Worm (Caenorhabditis elegans) whole organism, L1 larva: ENCODE results near the gene K09E4.1.

Source experiments
- ceh-88 ChIP-seq: fragments of 200-800 bp; sonication (Bioruptor generic); IDR thresholded peaks from 2 replicates; pipeline ENCODE4 v1.3.6; 2022; ENCODE audit warnings: missing genetic modification characterization, missing compliant biosample characterization
- efl-1 ChIP-seq, 4 experiments: fragments of 150-350 bp; optimal IDR thresholded peaks in 3 of 4; peaks in 1 of 4; 1 replicate in 1 of 4; 2 replicates in 3 of 4; lab custom pipeline; 2014; ENCODE audit warnings: missing biosample characterization in 2 of 4, missing genetic modification characterization in 2 of 4, missing genetic modification reagents in 2 of 4
- egl-13 ChIP-seq: sonication (generic microtip); optimal IDR thresholded peaks from 2 replicates; lab custom pipeline; 2016; ENCODE audit warnings: missing genotype, missing genetic modification reagents, missing genetic modification characterization, missing compliant biosample characterization
- lin-13 ChIP-seq: fragments of 150-350 bp; optimal IDR thresholded peaks from 2 replicates; lab custom pipeline; 2014; ENCODE audit warnings: missing biosample characterization, missing genetic modification reagents, missing genetic modification characterization
- nhr-237 ChIP-seq: fragments of 150-350 bp; optimal IDR thresholded peaks from 2 replicates; lab custom pipeline; 2014; ENCODE audit warnings: missing biosample characterization, missing genetic modification characterization
- snpc-4 ChIP-seq: fragments of 150-350 bp; optimal IDR thresholded peaks from 2 replicates; lab custom pipeline; 2014; ENCODE audit warnings: missing biosample characterization, missing genetic modification characterization

DNA sequence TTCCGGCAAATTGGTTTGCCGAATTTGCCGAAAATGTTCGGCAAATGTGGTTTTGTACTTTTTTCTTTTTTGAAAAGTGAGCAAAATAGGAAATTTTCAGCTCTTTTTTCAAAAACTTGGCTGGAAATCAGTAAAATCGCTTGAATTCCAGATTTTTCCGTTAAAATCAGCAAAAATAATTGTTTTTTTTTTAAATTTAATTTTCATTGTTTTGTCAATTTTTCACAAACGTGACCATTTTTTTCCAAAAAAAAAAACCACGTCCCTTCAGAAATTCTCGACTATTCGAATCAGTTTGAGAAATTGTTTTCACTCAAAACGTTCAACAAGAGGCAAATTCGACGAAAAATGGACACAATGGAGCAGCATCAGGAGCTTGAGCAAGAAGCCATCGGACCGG, at the start of gene K09E4.1:
- TF ChIP-seq ceh-88 (GFP tag; lab: Robert Waterston, UW) = no peak
- TF ChIP-seq egl-13 (tag; lab: Kevin White, UChicago) = no peak
- no peak for TF ChIP-seq snpc-4
- TF ChIP-seq nhr-237 (tag; lab: Kevin White, UChicago) = no peak
- no peak for TF ChIP-seq lin-13 (GFP tag; lab: Kevin White, UChicago)
- no peak for TF ChIP-seq efl-1 (optimal IDR thresholded peaks at IDR 0.05; lab: Kevin White, UChicago)
- no peak for TF ChIP-seq efl-1 (GFP tag; optimal IDR thresholded peaks at IDR 0.05 in 1 of 2; lab: Kevin White, UChicago)
